Fruit fly (Drosophila melanogaster): ENCODE data around the gene CG16762.

The CG16762 gene

DNA sequence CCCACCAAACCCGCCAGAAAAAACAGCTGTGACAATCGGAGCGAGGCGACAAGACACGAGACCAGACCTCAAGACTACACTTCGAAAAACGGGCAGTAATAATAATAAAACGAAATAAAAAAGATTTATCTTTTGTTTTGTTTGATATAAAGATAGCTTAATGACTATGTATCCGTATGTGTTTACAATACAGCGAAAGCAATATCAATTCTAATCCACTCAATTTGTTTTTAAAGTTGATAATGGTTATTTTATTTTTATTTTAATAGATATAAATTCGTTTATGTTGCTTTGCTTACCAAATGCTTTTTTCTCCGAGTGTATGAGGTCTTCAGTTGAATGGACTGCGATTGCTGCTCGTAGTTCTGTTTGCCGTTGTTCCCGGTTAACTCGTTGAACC, 3.8 kb upstream of the CG16762 start (continued):
- TF ChIP-seq lilli (GFP tag; optimal IDR thresholded peaks at IDR 0.05) (peak; percentile 45), CG15514 (GFP tag; optimal IDR thresholded peaks at IDR 0.05) (peak; percentile 19), CG11560 (tag; IDR thresholded peaks at IDR 0.05) (no peak), Hr78 (GFP tag; optimal IDR thresholded peaks at IDR 0.05) (peak in 1 of 2 experiments; percentile 58), tin (GFP tag; optimal IDR thresholded peaks at IDR 0.05) (peak; percentile 30), eyg (GFP tag; optimal IDR thresholded peaks at IDR 0.05) (no peak), CG7556 (GFP tag; optimal IDR thresholded peaks at IDR 0.05) (peak; percentile 59), CG3281 (GFP tag; optimal IDR thresholded peaks at IDR 0.05) (peak; percentile 44), Tbp (GFP tag; optimal IDR thresholded peaks at IDR 0.05) (no peak), twi (tag; optimal IDR thresholded peaks at IDR 0.05) (peak; percentile 12), NK7.1 (GFP tag; optimal IDR thresholded peaks at IDR 0.05) (no peak), gcm (GFP tag; optimal IDR thresholded peaks at IDR 0.05) (peak; percentile 24), nau (GFP tag; optimal IDR thresholded peaks at IDR 0.05) (peak; percentile 35), tgo (GFP tag; IDR thresholded peaks at IDR 0.05) (0 out of 3 replicates have a peak, but pooled peaks have one; percentile 22), CG32532 (GFP tag; IDR thresholded peaks at IDR 0.05) (peak; percentile 24; the same call in 1 of the 2 replicates), Ets65A (GFP tag) (peak; percentile 26), CG3065 (GFP tag; optimal IDR thresholded peaks at IDR 0.05) (no peak), lmd (GFP tag; IDR thresholded peaks at IDR 0.05) (no peak), Dip2 (GFP tag; IDR thresholded peaks at IDR 0.05) (no peak), dm (GFP tag; optimal IDR thresholded peaks at IDR 0.05) (peak; percentile 8), odd (GFP tag; optimal IDR thresholded peaks at IDR 0.05) (peak; percentile 28), NC2α (GFP tag; optimal IDR thresholded peaks at IDR 0.05) (no peak), CG10543 (GFP tag; optimal IDR thresholded peaks at IDR 0.05) (no peak), en (GFP tag; optimal IDR thresholded peaks at IDR 0.05) (no peak), da (GFP tag; optimal IDR thresholded peaks at IDR 0.05) (no peak), Xrp1 (GFP tag; IDR thresholded peaks at IDR 0.05) (peak; percentile 65), CG6854 (GFP tag; optimal IDR thresholded peaks at IDR 0.05) (peak; percentile 16), D (optimal IDR thresholded peaks at IDR 0.05) (no peak), D (GFP tag; optimal IDR thresholded peaks at IDR 0.05) (peak; percentile 48), CG5245 (GFP tag; optimal IDR thresholded peaks at IDR 0.05) (peak; percentile 45), zen (tag; optimal IDR thresholded peaks at IDR 0.05) (peak; percentile 59), CG14441 (GFP tag; IDR thresholded peaks at IDR 0.05) (no peak), gsb (GFP tag; IDR thresholded peaks at IDR 0.05) (no peak), Dip3 (GFP tag; optimal IDR thresholded peaks at IDR 0.05) (no peak), dmrt11E (tag; optimal IDR thresholded peaks at IDR 0.05) (peak; percentile 45), CG2712 (tag; optimal IDR thresholded peaks at IDR 0.05) (peak; percentile 79), CG12219 (GFP tag; optimal IDR thresholded peaks at IDR 0.05) (peak; percentile 14), CG15601 (tag; optimal IDR thresholded peaks at IDR 0.05) (peak; percentile 33), CG8944 (GFP tag; optimal IDR thresholded peaks at IDR 0.05) (peak; percentile 29), stwl (tag; optimal IDR thresholded peaks at IDR 0.05) (no peak), CG14050 (GFP tag; IDR thresholded peaks at IDR 0.05) (no peak), al (GFP tag; IDR thresholded peaks at IDR 0.05) (peak; percentile 35; the same call in 1 of the 2 replicates), Bdp1 (GFP tag; optimal IDR thresholded peaks at IDR 0.05) (no peak), CG8388 (GFP tag; optimal IDR thresholded peaks at IDR 0.05) (peak; percentile 62), CG10959 (GFP tag; IDR thresholded peaks at IDR 0.05) (0 out of 2 replicates have a peak, but pooled peaks have one; percentile 18), cad (GFP tag; optimal IDR thresholded peaks at IDR 0.05) (no peak), CG14667 (GFP tag; IDR thresholded peaks at IDR 0.05) (no peak), lbe (GFP tag; optimal IDR thresholded peaks at IDR 0.05) (peak; percentile 61), CG34376 (GFP tag; optimal IDR thresholded peaks at IDR 0.05) (no peak), Six4 (GFP tag; optimal IDR thresholded peaks at IDR 0.05) (peak; percentile 2), CG10274 (GFP tag; optimal IDR thresholded peaks at IDR 0.05) (no peak), ara (GFP tag; IDR thresholded peaks at IDR 0.05) (0 out of 2 replicates have a peak, but pooled peaks have one; percentile 29)
